Fruit fly (Drosophila melanogaster) Kc167 (cell line): Measurements from ENCODE around the gene ssp.

Source experiments
- Myc ChIP-seq: fragments of >200 bp; optimal IDR thresholded peaks from 2 replicates; lab custom pipeline; 2017; ENCODE audit warnings: missing external identifiers
- Sin3A ChIP-seq: fragments of >200 bp; optimal IDR thresholded peaks from 2 replicates; lab custom pipeline; 2018; ENCODE audit warnings: missing external identifiers
- psq ChIP-seq: fragments of >200 bp; optimal IDR thresholded peaks from 2 replicates; lab custom pipeline; 2017; ENCODE audit warnings: missing external identifiers

DNA sequence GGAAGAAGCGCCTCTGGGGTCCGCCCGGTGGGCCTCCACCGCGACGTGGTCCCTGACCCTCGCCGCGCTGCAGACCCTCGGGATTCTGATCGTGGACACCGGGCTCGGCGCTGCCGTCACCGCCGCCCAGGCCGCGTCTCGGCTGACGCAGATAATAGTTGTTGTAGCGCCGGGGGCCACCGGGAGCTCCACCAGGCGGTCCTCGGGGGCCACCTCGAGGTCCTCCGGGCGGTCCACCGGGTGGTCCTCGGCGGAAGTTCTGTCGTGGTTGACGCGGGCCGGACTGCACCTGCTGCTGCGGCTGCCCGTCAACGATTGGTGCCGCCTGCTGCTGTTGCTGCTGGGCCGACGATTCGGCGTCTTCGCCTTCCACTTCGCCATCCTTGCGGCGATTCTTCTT, 4.8 kb downstream of the ssp start:
- TF ChIP-seq Myc (no peak), Sin3A (lab: Kevin White, UChicago) (no peak), psq (lab: Kevin White, UChicago) (no peak)
